Worm (Caenorhabditis elegans): Measurements from ENCODE around the gene Y39A1A.22.
A peak's percentile ranks its signal among the peaks of the same experiment; 100 is the strongest.

Y39A1A.22 gene

ce11 chrIII:10711192-10711673 is 4.4 kb upstream of the Y39A1A.22 start, which contains the start of gene W09D10.5 (continued):
- peak; percentile 26 for TF ChIP-seq die-1 (tag; optimal IDR thresholded peaks at IDR 0.05)
- TF ChIP-seq B0261.1 (tag; optimal IDR thresholded peaks at IDR 0.05): no peak
- no peak for TF ChIP-seq lir-1 (GFP tag; conservative IDR thresholded peaks at IDR 0.05)
- TF ChIP-seq ZK185.1 (tag; optimal IDR thresholded peaks at IDR 0.05; ENCODE audit: poor library complexity, severe bottlenecking): peak; percentile 27
- TF ChIP-seq ceh-27 (GFP tag; optimal IDR thresholded peaks at IDR 0.05): no peak
- no peak for TF ChIP-seq hlh-26 (GFP tag; conservative IDR thresholded peaks at IDR 0.05)
- TF ChIP-seq athp-1 (tag; optimal IDR thresholded peaks at IDR 0.05): peak; percentile 53
- peak; percentile 18 for TF ChIP-seq F57C9.4 (tag; optimal IDR thresholded peaks at IDR 0.05)
- peak; percentile 56; the same call in 1 of the 2 replicates for TF ChIP-seq hsf-1 (GFP tag; IDR thresholded peaks at IDR 0.05)
- TF ChIP-seq rcor-1 (GFP tag; IDR thresholded peaks at IDR 0.05): no peak
- no peak for TF ChIP-seq somi-1 (GFP tag; optimal IDR thresholded peaks at IDR 0.05)
- TF ChIP-seq ceh-79 (tag; optimal IDR thresholded peaks at IDR 0.05): peak; percentile 37
- no peak for TF ChIP-seq Y79H2A.3 (GFP tag; conservative IDR thresholded peaks at IDR 0.05)
- no peak for TF ChIP-seq ztf-6 (GFP tag; IDR thresholded peaks at IDR 0.05)
- no peak for TF ChIP-seq snpc-1.1 (tag; optimal IDR thresholded peaks at IDR 0.05; ENCODE audit: insufficient read depth)
- TF ChIP-seq aptf-2 (GFP tag; conservative IDR thresholded peaks at IDR 0.05): no peak
- no peak; the same call in 1 of the 2 replicates for TF ChIP-seq mcd-1 (GFP tag; IDR thresholded peaks at IDR 0.05)
- no peak; the same call in 1 of the 2 replicates for TF ChIP-seq C06A6.2 (GFP tag; conservative IDR thresholded peaks at IDR 0.05)
- peak; percentile 64 for TF ChIP-seq nhr-80 (tag; optimal IDR thresholded peaks at IDR 0.05)
- TF ChIP-seq attf-6 (GFP tag; IDR thresholded peaks at IDR 0.05): no peak
- no peak for TF ChIP-seq F55B11.4 (tag; optimal IDR thresholded peaks at IDR 0.05; ENCODE audit: borderline replicate concordance, insufficient read depth)
- TF ChIP-seq let-526 (GFP tag; IDR thresholded peaks at IDR 0.05): no peak
- TF ChIP-seq zim-3 (tag; optimal IDR thresholded peaks at IDR 0.05): peak; percentile 78
- no peak for TF ChIP-seq hmg-1.2 (GFP tag; IDR thresholded peaks at IDR 0.05)
- TF ChIP-seq nhr-90 (tag; optimal IDR thresholded peaks at IDR 0.05): peak; percentile 45
- no peak for TF ChIP-seq pbrm-1 (GFP tag; IDR thresholded peaks at IDR 0.05)
- no peak for TF ChIP-seq bed-1 (GFP tag; IDR thresholded peaks at IDR 0.05)
- peak; percentile 2 for TF ChIP-seq F22D6.2 (tag; optimal IDR thresholded peaks at IDR 0.05)
- TF ChIP-seq lin-40 (tag; optimal IDR thresholded peaks at IDR 0.05): peak; percentile 60
- peak; percentile 56 for TF ChIP-seq mel-28 (tag; optimal IDR thresholded peaks at IDR 0.05; ENCODE audit: borderline replicate concordance)
- no peak for TF ChIP-seq tlf-1 (GFP tag; optimal IDR thresholded peaks at IDR 0.05)
- peak; percentile 68; the same call in 1 of the 2 replicates for TF ChIP-seq nfyb-1 (GFP tag; IDR thresholded peaks at IDR 0.05)
- no peak for TF ChIP-seq lsy-27 (tag; optimal IDR thresholded peaks at IDR 0.05; ENCODE audit: borderline replicate concordance, insufficient read depth)
- TF ChIP-seq B0019.2 (GFP tag; conservative IDR thresholded peaks at IDR 0.05): no peak
- TF ChIP-seq him-1 (tag; optimal IDR thresholded peaks at IDR 0.05): no peak
- no peak for TF ChIP-seq lsl-1 (GFP tag; optimal IDR thresholded peaks at IDR 0.05)
- TF ChIP-seq lin-54 (GFP tag; optimal IDR thresholded peaks at IDR 0.05): peak; percentile 39
- TF ChIP-seq unc-62 (GFP tag; optimal IDR thresholded peaks at IDR 0.05): no peak
- no peak for TF ChIP-seq cebp-2 (GFP tag; IDR thresholded peaks at IDR 0.05)
- TF ChIP-seq egl-44 (GFP tag; IDR thresholded peaks at IDR 0.05): no peak
- peak; percentile 43; the same call in 1 of the 2 replicates for TF ChIP-seq cebp-1 (GFP tag; IDR thresholded peaks at IDR 0.05)
- peak; percentile 77 for TF ChIP-seq cebp-1 (tag; optimal IDR thresholded peaks at IDR 0.05)
- TF ChIP-seq chd-7 (tag; optimal IDR thresholded peaks at IDR 0.05): peak; percentile 74
- no peak for TF ChIP-seq lag-1 (GFP tag; IDR thresholded peaks at IDR 0.05)
- TF ChIP-seq ets-4 (GFP tag; optimal IDR thresholded peaks at IDR 0.05): no peak
- no peak for TF ChIP-seq F49E8.2 (tag; optimal IDR thresholded peaks at IDR 0.05; ENCODE audit: insufficient read depth)
- TF ChIP-seq ztf-18 (tag; optimal IDR thresholded peaks at IDR 0.05): peak; percentile 16
- TF ChIP-seq F52B5.7 (tag; optimal IDR thresholded peaks at IDR 0.05): peak; percentile 57
